Worm (Caenorhabditis elegans) whole organism, early embryonic: ENCODE results near the gene ser-4.

ENCODE experiments used
- B0310.2 ChIP-seq: sonication (generic microtip); optimal IDR thresholded peaks from 2 replicates; lab custom pipeline; 2016; ENCODE audit warnings: mild to moderate bottlenecking, missing genetic modification characterization, missing compliant biosample characterization
- aly-1 ChIP-seq: sonication (generic microtip); optimal IDR thresholded peaks from 2 replicates; lab custom pipeline; 2016; ENCODE audit warnings: missing genetic modification characterization, missing compliant biosample characterization
- ama-1 ChIP-seq: fragments of 150-350 bp; optimal IDR thresholded peaks from 2 replicates; lab custom pipeline; 2014
- ceh-13 ChIP-seq: fragments of 200-800 bp; sonication (Bioruptor generic); optimal IDR thresholded peaks from 2 replicates; lab custom pipeline; 2018; ENCODE audit warnings: mild to moderate bottlenecking, missing genetic modification characterization, missing compliant biosample characterization
- ets-7 ChIP-seq: sonication (generic microtip); optimal IDR thresholded peaks from 2 replicates; lab custom pipeline; 2016; ENCODE audit warnings: missing genotype, missing genetic modification characterization, missing compliant biosample characterization
- flt-1 ChIP-seq: fragments of 200-800 bp; sonication (Bioruptor generic); IDR thresholded peaks from 2 replicates; pipeline ENCODE4 v1.3.6; 2022; ENCODE audit warnings: missing genetic modification characterization, missing compliant biosample characterization
- hmbx-1 ChIP-seq: sonication (generic microtip); optimal IDR thresholded peaks from 2 replicates; lab custom pipeline; 2016; ENCODE audit warnings: mild to moderate bottlenecking, missing genetic modification characterization, missing compliant biosample characterization
- hmg-4 ChIP-seq: fragments of 200-800 bp; sonication (Bioruptor generic); optimal IDR thresholded peaks from 2 replicates; lab custom pipeline; 2018; ENCODE audit warnings: mild to moderate bottlenecking, missing genetic modification characterization, missing compliant biosample characterization
- hnd-1 ChIP-seq: sonication (generic microtip); optimal IDR thresholded peaks from 2 replicates; lab custom pipeline; 2016; ENCODE audit warnings: missing genetic modification characterization, missing compliant biosample characterization
- pes-1 ChIP-seq: fragments of 200-800 bp; sonication (Bioruptor generic); IDR thresholded peaks from 2 replicates; pipeline ENCODE4 v1.3.6; 2022; ENCODE audit warnings: missing genetic modification reagents, missing genetic modification characterization, missing compliant biosample characterization
- sea-1 ChIP-seq: fragments of 200-800 bp; sonication (Bioruptor generic); conservative IDR thresholded peaks from 2 replicates; pipeline ENCODE4 v1.3.6; 2022; ENCODE audit warnings: missing genetic modification characterization, missing compliant biosample characterization
- tbx-11 ChIP-seq: fragments of 200-800 bp; sonication (Bioruptor generic); IDR thresholded peaks from 2 replicates; pipeline ENCODE4 v1.3.6; 2022; ENCODE audit warnings: missing genetic modification characterization, missing compliant biosample characterization
- tra-4 ChIP-seq: sonication (generic microtip); optimal IDR thresholded peaks from 2 replicates; lab custom pipeline; 2017; ENCODE audit warnings: missing genetic modification characterization, missing compliant biosample characterization

DNA sequence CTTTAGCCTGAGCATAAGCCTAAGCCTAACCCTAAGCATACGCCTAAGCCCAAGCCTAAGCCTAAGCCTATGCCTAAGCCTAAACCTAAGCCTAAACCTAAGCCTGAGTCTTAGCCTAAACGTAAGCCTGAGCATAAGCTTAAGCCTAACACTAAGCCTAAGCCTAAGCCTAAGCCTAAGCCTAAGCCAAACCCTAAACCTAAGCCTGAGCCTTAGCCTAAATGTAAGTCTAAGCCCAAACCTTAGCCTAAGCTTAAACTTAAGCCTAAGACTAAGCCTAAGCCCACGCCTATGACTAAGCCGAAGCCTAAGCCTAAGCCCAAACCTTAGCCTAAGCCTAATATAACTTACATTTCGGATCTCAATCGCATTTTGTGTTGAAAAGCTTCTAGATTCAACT, 28.9 kb downstream of the ser-4 start:
- TF ChIP-seq ama-1 (lab: Kevin White, UChicago), result no peak
- no peak for TF ChIP-seq tbx-11 (GFP tag; lab: Robert Waterston, UW)
- TF ChIP-seq hmg-4 (GFP tag; lab: Kevin White, UChicago), result no peak
- no peak for TF ChIP-seq sea-1 (GFP tag; lab: Robert Waterston, UW)
- no peak for TF ChIP-seq pes-1 (GFP tag; lab: Robert Waterston, UW)
- no peak for TF ChIP-seq tra-4 (tag; lab: Kevin White, UChicago)
- TF ChIP-seq B0310.2, result no peak
- no peak for TF ChIP-seq ceh-13 (GFP tag; lab: Kevin White, UChicago)
- TF ChIP-seq aly-1 (tag; lab: Kevin White, UChicago), result no peak
- TF ChIP-seq hnd-1 (tag; lab: Kevin White, UChicago), result no peak
- no peak for TF ChIP-seq flt-1
- TF ChIP-seq hmbx-1 (tag; lab: Kevin White, UChicago), result no peak
- no peak for TF ChIP-seq ets-7 (tag; lab: Kevin White, UChicago)
